Worm (Caenorhabditis elegans) whole organism, L3 larva: ENCODE data around the gene gsp-2.

Source experiments
- R02D3.7 ChIP-seq: fragments of 150-350 bp; optimal IDR thresholded peaks from 2 replicates; lab custom pipeline; 2014; ENCODE audit warnings: missing biosample characterization, missing genetic modification characterization
- ZK546.5 ChIP-seq: sonication (generic microtip); optimal IDR thresholded peaks from 2 replicates; lab custom pipeline; 2017; ENCODE audit warnings: missing biosample characterization, missing genetic modification characterization
- aly-2 ChIP-seq: fragments of 150-350 bp; optimal IDR thresholded peaks from 2 replicates; lab custom pipeline; 2014; ENCODE audit warnings: missing biosample characterization, missing genetic modification characterization
- lin-39 ChIP-seq: fragments of 150-350 bp; optimal IDR thresholded peaks from 2 replicates; lab custom pipeline; 2018; ENCODE audit warnings: missing biosample characterization, missing genetic modification reagents, missing genetic modification characterization
- lsy-12 ChIP-seq: sonication (generic microtip); optimal IDR thresholded peaks from 2 replicates; lab custom pipeline; 2016; ENCODE audit warnings: mild to moderate bottlenecking, missing genetic modification characterization, missing compliant biosample characterization
- nfya-1 ChIP-seq: sonication (generic microtip); optimal IDR thresholded peaks from 2 replicates; lab custom pipeline; 2017; ENCODE audit warnings: missing genetic modification characterization, mild to moderate bottlenecking, missing compliant biosample characterization, antibody characterized with exemption, moderate library complexity; ENCODE audit not compliant: insufficient read depth
- nhr-23 ChIP-seq: fragments of 150-350 bp; optimal IDR thresholded peaks from 2 replicates; lab custom pipeline; 2014; ENCODE audit warnings: missing biosample characterization, missing genetic modification reagents, missing genetic modification characterization
- pha-4 ChIP-seq: fragments of 150-350 bp; optimal IDR thresholded peaks from 2 replicates; lab custom pipeline; 2014; ENCODE audit warnings: missing biosample characterization, missing genetic modification reagents, missing genetic modification characterization
- sea-2 ChIP-seq: fragments of 150-350 bp; sonication (generic microtip); optimal IDR thresholded peaks from 4 replicates; lab custom pipeline; 2014; ENCODE audit warnings: missing biosample characterization, missing genetic modification reagents, missing genetic modification characterization
- zag-1 ChIP-seq: fragments of 150-350 bp; optimal IDR thresholded peaks from 2 replicates; lab custom pipeline; 2014; ENCODE audit warnings: missing biosample characterization, missing genetic modification characterization

ce11 chrIII:7314927-7315547, 21.4 kb upstream of the gsp-2 start, which contains the start of gene nspg-6:
- no peak for TF ChIP-seq nhr-23 (tag; lab: Kevin White, UChicago)
- no peak for TF ChIP-seq pha-4 (tag; lab: Kevin White, UChicago)
- TF ChIP-seq ZK546.5 (tag; lab: Kevin White, UChicago) = no peak
- no peak for TF ChIP-seq lin-39 (tag; lab: Kevin White, UChicago)
- TF ChIP-seq sea-2 (GFP tag; lab: Kevin White, UChicago) = no peak
- no peak for TF ChIP-seq R02D3.7
- no peak for TF ChIP-seq lsy-12 (tag; lab: Kevin White, UChicago)
- no peak for TF ChIP-seq zag-1
- TF ChIP-seq aly-2 (tag; lab: Kevin White, UChicago) = no peak
- TF ChIP-seq nfya-1 = no peak
